Worm (Caenorhabditis elegans) whole organism, L4 larva: ENCODE measurements around the gene W10G11.19.

ENCODE experiments used
- arid-1 ChIP-seq: fragments of 200-800 bp; sonication (Bioruptor generic); conservative IDR thresholded peaks from 2 replicates; pipeline ENCODE4 v1.3.6; 2022; ENCODE audit warnings: missing genetic modification reagents, missing genetic modification characterization, missing compliant biosample characterization
- lin-39 ChIP-seq: fragments of 150-350 bp; optimal IDR thresholded peaks from 2 replicates; lab custom pipeline; 2014; ENCODE audit warnings: missing biosample characterization, missing genetic modification reagents, missing genetic modification characterization
- nhr-76 ChIP-seq: fragments of 150-350 bp; optimal IDR thresholded peaks from 2 replicates; lab custom pipeline; 2014; ENCODE audit warnings: missing biosample characterization, missing genetic modification characterization
- nhr-77 ChIP-seq: fragments of 150-350 bp; optimal IDR thresholded peaks from 2 replicates; lab custom pipeline; 2014; ENCODE audit warnings: missing biosample characterization, missing genetic modification characterization
- set-16 ChIP-seq: fragments of 200-800 bp; sonication (Bioruptor generic); IDR thresholded peaks from 2 replicates; pipeline ENCODE4 v1.3.6; 2022; ENCODE audit warnings: missing genetic modification reagents, missing genetic modification characterization, missing compliant biosample characterization
- spr-1 ChIP-seq: sonication (generic microtip); optimal IDR thresholded peaks from 2 replicates; lab custom pipeline; 2016; ENCODE audit warnings: mild to moderate bottlenecking, missing genetic modification characterization, missing compliant biosample characterization
- unc-39 ChIP-seq: sonication (generic microtip); optimal IDR thresholded peaks from 2 replicates; lab custom pipeline; 2017; ENCODE audit warnings: missing biosample characterization, missing genetic modification characterization
- unc-62 ChIP-seq, 3 experiments: fragments of 150-350 bp in 1 of 3; sonication (generic microtip); optimal IDR thresholded peaks in 2 of 3; peaks in 1 of 3; 1 replicate in 1 of 3; 2 replicates in 2 of 3; lab custom pipeline; 2014 to 2017; ENCODE audit warnings: missing biosample characterization in 3 of 3, missing genetic modification characterization in 3 of 3, missing genetic modification reagents in 3 of 3, missing genotype in 1 of 3
- zag-1 ChIP-seq: fragments of 150-350 bp; optimal IDR thresholded peaks from 2 replicates; lab custom pipeline; 2014; ENCODE audit warnings: missing biosample characterization, missing genetic modification characterization
- ztf-11 ChIP-seq: fragments of 150-350 bp; optimal IDR thresholded peaks from 2 replicates; lab custom pipeline; 2014; ENCODE audit warnings: missing biosample characterization, missing genetic modification characterization

DNA sequence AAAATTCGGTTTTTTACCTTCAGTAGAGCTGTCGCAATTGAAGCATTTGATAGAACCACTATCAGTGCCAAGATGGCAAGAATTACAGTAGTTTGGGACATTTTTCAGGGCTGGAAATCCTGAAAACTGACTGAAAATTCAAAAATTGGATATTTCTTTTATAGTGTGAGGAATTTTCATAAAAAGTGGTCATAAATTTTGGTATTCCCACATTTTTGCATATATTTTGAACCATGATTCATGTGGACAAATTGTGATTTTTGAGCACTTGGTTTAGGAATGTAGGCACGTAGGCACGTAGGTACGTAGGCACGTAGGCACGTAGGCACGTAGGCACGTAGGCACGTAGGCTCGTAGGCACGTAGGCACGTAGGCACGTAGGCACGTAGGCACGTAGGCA, 38.2 kb upstream of the W10G11.19 start, which contains the start of gene Y49F6B.19:
- TF ChIP-seq arid-1 (GFP tag; lab: Robert Waterston, UW) (no peak), nhr-77 (tag; lab: Kevin White, UChicago) (no peak), unc-39 (tag; lab: Kevin White, UChicago) (no peak), set-16 (GFP tag; lab: Robert Waterston, UW) (no peak), ztf-11 (tag; lab: Kevin White, UChicago) (no peak), zag-1 (tag; lab: Kevin White, UChicago) (no peak), lin-39 (tag; lab: Kevin White, UChicago) (no peak), nhr-76 (no peak), unc-62 (GFP tag; optimal IDR thresholded peaks at IDR 0.05 in 1 of 2; lab: Kevin White, UChicago) (no peak), unc-62 (tag; optimal IDR thresholded peaks at IDR 0.05; lab: Kevin White, UChicago) (no peak), spr-1 (tag; lab: Kevin White, UChicago) (no peak)
